ENCODE assay signal across 1 worm cellular context in genomic region chrIV:9090538-9091195, ce11.
TF ChIP-seq lines count a peak whose summit lies in the region.

No protein-coding gene starts in this region.

TF ChIP-seq in whole organism, L1 larva, 84 proteins besides CTCF, POLR2A, EP300 and RAD21 (continued from another document):
- TF ChIP-seq efl-1 (optimal IDR thresholded peaks at IDR 0.05; lab: Kevin White, UChicago) = peak in 1 of 2 experiments; percentile 10
- peak in 1 of 2 experiments; percentile 85 for TF ChIP-seq efl-1 (GFP tag; optimal IDR thresholded peaks at IDR 0.05 in 1 of 2; lab: Kevin White, UChicago)
- no peak for TF ChIP-seq ceh-82 (tag; optimal IDR thresholded peaks at IDR 0.05; lab: Kevin White, UChicago)
- no peak for TF ChIP-seq sox-4 (tag; optimal IDR thresholded peaks at IDR 0.05; lab: Kevin White, UChicago)
- TF ChIP-seq unc-130 (tag; optimal IDR thresholded peaks at IDR 0.05; lab: Kevin White, UChicago) = no peak
- no peak for TF ChIP-seq fos-1 (tag; optimal IDR thresholded peaks at IDR 0.05; lab: Kevin White, UChicago)
- no peak for TF ChIP-seq efl-3 (GFP tag; optimal IDR thresholded peaks at IDR 0.05; lab: Kevin White, UChicago)
- no peak for TF ChIP-seq nhr-11 (tag; optimal IDR thresholded peaks at IDR 0.05; lab: Kevin White, UChicago)
- peak; percentile 29; the same call in 1 of the 2 replicates for TF ChIP-seq nhr-19 (GFP tag; conservative IDR thresholded peaks at IDR 0.05; lab: Robert Waterston, UW)
- no peak for TF ChIP-seq nhr-237 (tag; optimal IDR thresholded peaks at IDR 0.05; lab: Kevin White, UChicago)
- peak in 2 of 6 experiments; percentile 10 to 55 for TF ChIP-seq elt-3 (tag; optimal IDR thresholded peaks at IDR 0.05; lab: Kevin White, UChicago)
- TF ChIP-seq aha-1 (tag; optimal IDR thresholded peaks at IDR 0.05; lab: Kevin White, UChicago) = no peak
- no peak for TF ChIP-seq zag-1 (tag; optimal IDR thresholded peaks at IDR 0.05; lab: Kevin White, UChicago)
- peak; percentile 56 for TF ChIP-seq mep-1 (tag; optimal IDR thresholded peaks at IDR 0.05; lab: Kevin White, UChicago)
- TF ChIP-seq ceh-88 (GFP tag; IDR thresholded peaks at IDR 0.05; lab: Robert Waterston, UW) = 0 out of 2 replicates have a peak, but pooled peaks have one; percentile 18
- TF ChIP-seq skn-1 (tag; optimal IDR thresholded peaks at IDR 0.05; lab: Kevin White, UChicago) = peak; percentile 40
- TF ChIP-seq lin-14 (GFP tag; optimal IDR thresholded peaks at IDR 0.05; lab: Kevin White, UChicago) = peak; percentile 72
- TF ChIP-seq nhr-90 (tag; optimal IDR thresholded peaks at IDR 0.05; lab: Kevin White, UChicago; ENCODE audit: poor library complexity) = peak; percentile 47
- TF ChIP-seq nhr-20 (tag; optimal IDR thresholded peaks at IDR 0.05; lab: Kevin White, UChicago) = peak; percentile 67
- TF ChIP-seq Y116A8C.19 (tag; optimal IDR thresholded peaks at IDR 0.05; lab: Kevin White, UChicago; ENCODE audit: borderline replicate concordance) = no peak
- TF ChIP-seq fkh-10 (GFP tag; optimal IDR thresholded peaks at IDR 0.05; lab: Kevin White, UChicago) = no peak
- peak; percentile 96 for TF ChIP-seq nhr-85 (tag; lab: Kevin White, UChicago)
- TF ChIP-seq lin-35 (GFP tag; optimal IDR thresholded peaks at IDR 0.05; lab: Kevin White, UChicago) = peak in 1 of 2 experiments; percentile 50
- TF ChIP-seq unc-98 (GFP tag; IDR thresholded peaks at IDR 0.05; lab: Robert Waterston, UW) = no peak
- TF ChIP-seq nhr-12 (tag; optimal IDR thresholded peaks at IDR 0.05; lab: Kevin White, UChicago) = no peak
- no peak for TF ChIP-seq zip-4 (GFP tag; optimal IDR thresholded peaks at IDR 0.05; lab: Kevin White, UChicago)
